Worm (Caenorhabditis elegans) whole organism, late embryonic: ENCODE measurements around the gene rars-2.

Source experiments
- che-1 ChIP-seq: sonication (generic microtip); optimal IDR thresholded peaks from 2 replicates; lab custom pipeline; 2016; ENCODE audit warnings: mild to moderate bottlenecking, missing genetic modification characterization, missing compliant biosample characterization
- elt-2 ChIP-seq: sonication (generic microtip); optimal IDR thresholded peaks from 2 replicates; lab custom pipeline; 2016; ENCODE audit warnings: missing genetic modification reagents, missing genetic modification characterization, missing compliant biosample characterization
- nhr-11 ChIP-seq: fragments of 150-350 bp; optimal IDR thresholded peaks from 2 replicates; lab custom pipeline; 2014; ENCODE audit warnings: missing biosample characterization, missing genetic modification characterization

- TF ChIP-seq nhr-11 (tag; lab: Kevin White, UChicago) (no peak), che-1 (tag; lab: Kevin White, UChicago) (no peak), elt-2 (tag; lab: Kevin White, UChicago) (no peak)
These were observed 23.0 kb downstream of the rars-2 start for ce11 chrII:6148369-6148768.
